Worm (Caenorhabditis elegans): ENCODE results near the gene Y55F3BL.6.

Y55F3BL.6 gene

DNA sequence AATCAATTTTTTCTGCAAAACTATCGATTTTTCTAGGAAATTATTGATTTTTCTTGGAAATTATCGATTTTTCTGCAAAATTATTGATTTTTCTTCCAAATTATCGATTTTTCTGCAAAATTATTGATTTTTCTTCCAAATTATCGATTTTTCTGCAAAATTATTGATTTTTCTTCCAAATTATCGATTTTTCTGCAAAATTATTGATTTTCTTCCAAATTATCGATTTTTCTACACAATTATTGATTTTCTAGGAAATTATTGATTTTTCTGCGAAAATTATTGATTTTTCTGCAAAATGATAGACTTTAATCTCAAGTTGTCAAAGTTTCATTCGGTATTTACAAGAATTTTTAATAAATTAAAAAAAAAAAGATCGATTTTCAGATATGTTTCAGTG is 42.1 kb upstream of the Y55F3BL.6 start:
- peak; percentile 99 for TF ChIP-seq ceh-28 (tag; optimal IDR thresholded peaks at IDR 0.05)

ce11 chrIV:848207-848606 is 41.3 kb upstream of the Y55F3BL.6 start:
- TF ChIP-seq fkh-10 (GFP tag; optimal IDR thresholded peaks at IDR 0.05) (no peak), jun-1 (tag; optimal IDR thresholded peaks at IDR 0.05) (no peak), nhr-67 (tag; optimal IDR thresholded peaks at IDR 0.05) (no peak), ceh-28 (tag; optimal IDR thresholded peaks at IDR 0.05) (peak; percentile 77), ztf-11 (tag; optimal IDR thresholded peaks at IDR 0.05) (no peak), skn-1 (tag; optimal IDR thresholded peaks at IDR 0.05) (no peak), elt-1 (tag; optimal IDR thresholded peaks at IDR 0.05) (no peak)

ce11 chrIV:845198-845597 is 38.3 kb upstream of the Y55F3BL.6 start, which contains the start of gene lgc-33:
TSS of gene lgc-33 (plus strand) at chrIV:845498.
- TF ChIP-seq lsy-12 (tag; optimal IDR thresholded peaks at IDR 0.05) (no peak), nhr-23 (tag; optimal IDR thresholded peaks at IDR 0.05) (no peak), fos-1 (tag; optimal IDR thresholded peaks at IDR 0.05) (no peak), ceh-16 (tag; optimal IDR thresholded peaks at IDR 0.05) (no peak)

DNA sequence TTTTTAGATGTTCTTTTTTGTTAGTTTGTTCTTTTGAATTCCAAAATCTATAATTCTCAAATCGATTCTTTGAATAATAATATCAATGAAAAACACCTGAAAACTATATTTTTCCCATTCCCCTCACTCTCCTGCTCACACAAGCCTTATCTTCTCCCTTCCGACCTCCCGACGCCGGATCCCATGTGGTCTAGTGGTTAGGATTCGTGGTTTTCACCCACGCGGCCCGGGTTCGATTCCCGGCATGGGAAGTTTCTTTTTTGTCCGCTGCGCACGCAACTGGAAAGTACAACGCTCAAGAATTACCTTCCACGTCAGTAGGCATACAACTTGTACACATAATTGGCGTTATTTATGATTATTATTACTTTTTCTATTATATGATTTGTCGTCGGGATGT is 35.8 kb upstream of the Y55F3BL.6 start:
- TF ChIP-seq snpc-4 (tag; optimal IDR thresholded peaks at IDR 0.05) (peak; percentile 14), lin-15B (tag; optimal IDR thresholded peaks at IDR 0.05) (peak; percentile 19), lin-39 (tag; optimal IDR thresholded peaks at IDR 0.05) (peak; percentile 13), nhr-76 (tag; optimal IDR thresholded peaks at IDR 0.05) (no peak), hmg-11 (tag; optimal IDR thresholded peaks at IDR 0.05) (peak; percentile 66), nfya-1 (tag; optimal IDR thresholded peaks at IDR 0.05; ENCODE audit: insufficient read depth) (peak; percentile 47), eor-1 (tag; optimal IDR thresholded peaks at IDR 0.05) (no peak), pha-4 (tag; optimal IDR thresholded peaks at IDR 0.05) (peak; percentile 40), fkh-10 (GFP tag; optimal IDR thresholded peaks at IDR 0.05) (no peak), lsy-12 (tag; optimal IDR thresholded peaks at IDR 0.05) (no peak)

- no peak for TF ChIP-seq nfya-1 (tag; optimal IDR thresholded peaks at IDR 0.05; ENCODE audit: insufficient read depth)
- no peak for TF ChIP-seq jun-1 (tag; optimal IDR thresholded peaks at IDR 0.05)
- TF ChIP-seq nhr-11 (tag; optimal IDR thresholded peaks at IDR 0.05), result no peak
- TF ChIP-seq daf-12 (tag; optimal IDR thresholded peaks at IDR 0.05), result no peak
- no peak for TF ChIP-seq nhr-23 (tag; optimal IDR thresholded peaks at IDR 0.05)
- TF ChIP-seq nhr-77 (tag; optimal IDR thresholded peaks at IDR 0.05), result no peak
- no peak for TF ChIP-seq nhr-12 (tag; optimal IDR thresholded peaks at IDR 0.05)
- no peak for TF ChIP-seq nhr-28 (tag; optimal IDR thresholded peaks at IDR 0.05)
- no peak for TF ChIP-seq mdl-1 (tag; optimal IDR thresholded peaks at IDR 0.05)
- no peak for TF ChIP-seq egl-5 (tag; optimal IDR thresholded peaks at IDR 0.05)
- no peak for TF ChIP-seq nhr-237 (tag; optimal IDR thresholded peaks at IDR 0.05)
These were observed 35.2 kb upstream of the Y55F3BL.6 start, which contains the start of gene Y55F3BR.6 for ce11 chrIV:842095-842494. TSS of gene Y55F3BR.6 (minus strand) at chrIV:842126.

DNA sequence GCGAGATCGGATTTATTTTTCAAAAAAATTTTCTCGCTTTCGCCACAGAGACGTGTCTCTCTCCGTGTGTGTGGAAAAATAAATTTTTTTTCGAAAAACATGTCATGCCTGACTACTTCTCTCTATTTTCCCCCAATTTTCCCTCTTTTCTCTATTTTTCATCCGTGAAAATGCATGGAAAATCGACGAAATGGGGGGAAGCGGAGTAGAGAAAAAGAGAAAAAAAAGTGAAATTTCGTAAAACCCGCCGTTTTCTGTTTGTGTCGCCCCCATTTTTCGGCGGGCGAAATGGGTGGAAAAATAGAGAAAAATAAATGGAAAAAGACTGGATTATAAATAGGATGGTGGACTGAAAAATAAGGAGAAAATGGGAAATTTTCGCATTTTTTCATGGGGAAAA is 26.6 kb upstream of the Y55F3BL.6 start:
- TF ChIP-seq lin-39 (tag; optimal IDR thresholded peaks at IDR 0.05), result no peak
- TF ChIP-seq ztf-4 (tag; optimal IDR thresholded peaks at IDR 0.05), result no peak
- TF ChIP-seq nfya-1 (tag; optimal IDR thresholded peaks at IDR 0.05; ENCODE audit: insufficient read depth), result peak; percentile 12
- no peak for TF ChIP-seq egl-5 (tag; optimal IDR thresholded peaks at IDR 0.05)
- TF ChIP-seq hmg-11 (tag; optimal IDR thresholded peaks at IDR 0.05), result peak; percentile 79
- TF ChIP-seq nhr-28 (tag; optimal IDR thresholded peaks at IDR 0.05), result no peak
- TF ChIP-seq nhr-23 (tag; optimal IDR thresholded peaks at IDR 0.05), result peak; percentile 22
- TF ChIP-seq aly-2 (tag; optimal IDR thresholded peaks at IDR 0.05), result no peak
- TF ChIP-seq lin-15B (tag; optimal IDR thresholded peaks at IDR 0.05), result peak; percentile 7
- TF ChIP-seq lsy-12 (tag; optimal IDR thresholded peaks at IDR 0.05), result no peak

- TF ChIP-seq elt-3 (tag; optimal IDR thresholded peaks at IDR 0.05), result no peak
- no peak for TF ChIP-seq nhr-28 (tag; optimal IDR thresholded peaks at IDR 0.05)
- no peak for TF ChIP-seq daf-12 (tag; optimal IDR thresholded peaks at IDR 0.05)
- no peak for TF ChIP-seq nhr-76 (tag; optimal IDR thresholded peaks at IDR 0.05)
- TF ChIP-seq nhr-23 (tag; optimal IDR thresholded peaks at IDR 0.05), result no peak
- TF ChIP-seq nhr-25 (tag; optimal IDR thresholded peaks at IDR 0.05), result no peak
- TF ChIP-seq ceh-16 (tag; optimal IDR thresholded peaks at IDR 0.05), result no peak
- no peak for TF ChIP-seq ceh-82 (tag; optimal IDR thresholded peaks at IDR 0.05)
- TF ChIP-seq eor-1 (tag; optimal IDR thresholded peaks at IDR 0.05), result no peak
- no peak for TF ChIP-seq lsy-12 (tag; optimal IDR thresholded peaks at IDR 0.05)
- TF ChIP-seq zag-1 (tag; optimal IDR thresholded peaks at IDR 0.05), result no peak
These were observed 25.1 kb upstream of the Y55F3BL.6 start, which contains the start of the genes madf-1 and Y55F3BR.10 for ce11 chrIV:831796-832486. TSS of gene madf-1 (minus strand) at chrIV:831896. TSS of gene Y55F3BR.10 (plus strand) at chrIV:832436.
